Fruit fly (Drosophila melanogaster): ENCODE results near the gene Hel89B.

DNA sequence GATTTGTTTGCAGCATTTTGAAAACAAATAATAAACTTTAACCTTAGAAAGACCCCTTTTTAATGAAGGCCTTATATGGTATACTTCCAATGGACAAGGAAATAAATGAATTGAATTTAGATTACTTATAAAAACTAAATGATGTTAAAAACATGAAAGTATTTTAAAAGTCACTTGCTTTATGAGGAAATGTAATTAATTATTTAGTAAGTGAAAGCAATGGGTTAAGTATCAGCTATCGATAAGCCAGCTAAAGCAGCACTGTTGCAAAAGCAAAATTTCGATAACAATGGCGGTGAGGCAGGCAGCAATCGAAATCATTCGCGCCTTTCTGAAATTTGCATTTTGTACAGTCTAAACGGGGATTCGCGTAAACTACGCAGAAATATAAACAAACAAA is 7.9 kb upstream of the Hel89B start, which contains the start of the genes CG32856 and Rbf2:
- TF ChIP-seq Snoo (tag; optimal IDR thresholded peaks at IDR 0.05) = peak; percentile 83
- TF ChIP-seq CG4496 (GFP tag; IDR thresholded peaks at IDR 0.05) = no peak
- peak; percentile 56; the same call in 1 of the 2 replicates for TF ChIP-seq CG10348 (GFP tag; IDR thresholded peaks at IDR 0.05)
- TF ChIP-seq CG9948 (tag; optimal IDR thresholded peaks at IDR 0.05) = peak; percentile 90
- peak; percentile 89 for TF ChIP-seq CG34367 (tag; optimal IDR thresholded peaks at IDR 0.05)
- TF ChIP-seq gl (tag; optimal IDR thresholded peaks at IDR 0.05) = no peak
- peak; percentile 35 for TF ChIP-seq EcR (GFP tag; optimal IDR thresholded peaks at IDR 0.05)
- peak; percentile 94 for TF ChIP-seq CG15710 (tag; optimal IDR thresholded peaks at IDR 0.05)
- no peak for TF ChIP-seq Ets98B (GFP tag; IDR thresholded peaks at IDR 0.05)

All from whole organism, pupa.